Worm (Caenorhabditis elegans): ENCODE results near the gene F35D11.4.

DNA sequence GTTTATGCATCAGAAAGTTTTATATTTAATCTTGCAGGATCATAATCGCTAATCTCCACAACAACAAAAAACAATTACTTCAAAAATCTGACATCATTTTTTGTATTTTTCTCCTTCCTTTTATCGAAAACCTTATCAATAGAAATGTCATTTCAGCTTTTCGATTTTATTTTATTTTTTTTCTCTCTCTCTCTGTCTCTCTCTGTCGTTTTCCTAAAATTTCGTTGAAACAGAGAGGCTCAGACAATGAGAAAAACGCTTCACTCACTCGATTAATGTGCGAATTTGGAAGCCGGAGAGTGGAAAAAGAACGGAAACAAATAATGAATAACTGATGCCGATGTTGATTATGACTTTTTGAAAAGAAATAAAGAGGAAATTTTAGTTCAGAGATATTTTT is 922 bp downstream of the F35D11.4 start:
- no peak for TF ChIP-seq scrt-1 (GFP tag; IDR thresholded peaks at IDR 0.05)
- TF ChIP-seq hmbx-1 (tag; optimal IDR thresholded peaks at IDR 0.05): no peak
- TF ChIP-seq ama-1 (optimal IDR thresholded peaks at IDR 0.05): no peak
- TF ChIP-seq ets-7 (tag; optimal IDR thresholded peaks at IDR 0.05): no peak
- no peak for TF ChIP-seq tbx-11 (GFP tag; IDR thresholded peaks at IDR 0.05)
- no peak for TF ChIP-seq ceh-13 (GFP tag; optimal IDR thresholded peaks at IDR 0.05)
- TF ChIP-seq B0310.2 (tag; optimal IDR thresholded peaks at IDR 0.05): no peak
- TF ChIP-seq flt-1 (GFP tag; IDR thresholded peaks at IDR 0.05): no peak
- TF ChIP-seq pes-1 (GFP tag; IDR thresholded peaks at IDR 0.05): no peak

Data from whole organism, early embryonic.